Worm (Caenorhabditis elegans) whole organism, late embryonic: Measurements from ENCODE around the gene R08D7.7.

Experiments
- ceh-9 ChIP-seq: sonication (generic microtip); optimal IDR thresholded peaks from 2 replicates; lab custom pipeline; 2016; ENCODE audit warnings: mild to moderate bottlenecking, missing genetic modification characterization, inconsistent platforms, missing compliant biosample characterization
- hlh-30 ChIP-seq: sonication (generic microtip); optimal IDR thresholded peaks from 2 replicates; lab custom pipeline; 2017; ENCODE audit warnings: antibody characterized with exemption, missing genetic modification characterization, missing compliant biosample characterization; ENCODE audit not compliant: insufficient read depth
- nfya-1 ChIP-seq: sonication (generic microtip); optimal IDR thresholded peaks from 2 replicates; lab custom pipeline; 2017; ENCODE audit warnings: missing genetic modification characterization, mild to moderate bottlenecking, missing compliant biosample characterization, antibody characterized with exemption, moderate library complexity

DNA sequence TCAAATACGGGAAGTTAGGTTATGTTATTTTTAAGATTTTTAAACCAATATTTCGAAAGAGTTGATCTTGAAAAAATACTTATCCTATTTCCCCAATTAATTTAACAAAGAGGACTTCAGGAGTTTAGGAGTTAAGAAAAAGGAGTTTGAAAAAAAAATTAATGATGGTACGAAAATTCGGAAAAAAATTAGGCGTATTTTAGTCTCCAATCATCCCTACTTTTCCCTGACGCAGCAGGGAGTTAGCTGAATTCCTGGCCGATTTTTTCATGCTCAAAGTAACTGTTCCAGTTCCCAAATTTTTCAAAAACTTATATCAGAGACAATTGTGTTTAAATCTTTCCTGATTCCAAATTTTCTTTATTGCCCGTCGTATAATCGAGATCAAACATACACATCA lies 33.7 kb downstream of the R08D7.7 start:
- TF ChIP-seq ceh-9 (no peak), hlh-30 (tag; lab: Kevin White, UChicago) (no peak), nfya-1 (no peak)
